Worm (Caenorhabditis elegans): ENCODE results near the gene cor-1.

cor-1 gene

ce11 chrIII:10284214-10284613 lies 35.3 kb downstream of the cor-1 start (continued):
- TF ChIP-seq hlh-11 (tag; optimal IDR thresholded peaks at IDR 0.05), result peak; percentile 42
- TF ChIP-seq rbr-2 (tag; optimal IDR thresholded peaks at IDR 0.05), result peak; percentile 85
- no peak for TF ChIP-seq cey-2 (tag; optimal IDR thresholded peaks at IDR 0.05; ENCODE audit: borderline replicate concordance, insufficient read depth)
- TF ChIP-seq lin-29 (GFP tag; IDR thresholded peaks at IDR 0.05), result no peak
- TF ChIP-seq fos-1 (tag; optimal IDR thresholded peaks at IDR 0.05), result no peak
- TF ChIP-seq daf-12 (tag; optimal IDR thresholded peaks at IDR 0.05), result no peak
- peak; percentile 13 for TF ChIP-seq nhr-11 (tag; optimal IDR thresholded peaks at IDR 0.05)
- TF ChIP-seq hif-1 (tag; optimal IDR thresholded peaks at IDR 0.05), result peak in 1 of 2 experiments; percentile 55
- no peak for TF ChIP-seq arid-1 (GFP tag; conservative IDR thresholded peaks at IDR 0.05)
- no peak for TF ChIP-seq zip-11 (GFP tag; IDR thresholded peaks at IDR 0.05)
- TF ChIP-seq lsy-2 (tag; optimal IDR thresholded peaks at IDR 0.05), result peak; percentile 46 to 58
- no peak for TF ChIP-seq pha-4 (GFP tag; IDR thresholded peaks at IDR 0.05)
- TF ChIP-seq pha-4 (tag; optimal IDR thresholded peaks at IDR 0.05), result no peak
- TF ChIP-seq Y5F2A.4 (GFP tag; optimal IDR thresholded peaks at IDR 0.05), result no peak
- no peak for TF ChIP-seq ceh-62 (tag; optimal IDR thresholded peaks at IDR 0.05)
- no peak for TF ChIP-seq F44E2.7 (GFP tag; IDR thresholded peaks at IDR 0.05)
- TF ChIP-seq T26A8.4 (GFP tag; IDR thresholded peaks at IDR 0.05), result no peak
- no peak for TF ChIP-seq nhr-41 (GFP tag; IDR thresholded peaks at IDR 0.05)
- no peak for TF ChIP-seq nhr-10 (tag; optimal IDR thresholded peaks at IDR 0.05)
- TF ChIP-seq ces-1 (GFP tag; optimal IDR thresholded peaks at IDR 0.05), result peak; percentile 84
- TF ChIP-seq tag-97 (GFP tag; IDR thresholded peaks at IDR 0.05), result no peak
- no peak for TF ChIP-seq madf-5 (GFP tag; IDR thresholded peaks at IDR 0.05)
- no peak for TF ChIP-seq dmd-9 (GFP tag; IDR thresholded peaks at IDR 0.05)
- no peak for TF ChIP-seq Y105C5A.15 (GFP tag; IDR thresholded peaks at IDR 0.05)
- no peak for TF ChIP-seq pqm-1 (tag; optimal IDR thresholded peaks at IDR 0.05)
- no peak for TF ChIP-seq zfp-2 (tag; optimal IDR thresholded peaks at IDR 0.05)
- TF ChIP-seq ztf-7 (tag; optimal IDR thresholded peaks at IDR 0.05), result no peak
- TF ChIP-seq unc-39 (tag; optimal IDR thresholded peaks at IDR 0.05), result no peak
- no peak for TF ChIP-seq R02D3.7 (tag; optimal IDR thresholded peaks at IDR 0.05)
- TF ChIP-seq spr-1 (tag; optimal IDR thresholded peaks at IDR 0.05), result no peak
- TF ChIP-seq hlh-30 (tag; optimal IDR thresholded peaks at IDR 0.05; ENCODE audit: insufficient read depth), result peak; percentile 65
- peak; percentile 28 for TF ChIP-seq mxl-3 (GFP tag; optimal IDR thresholded peaks at IDR 0.05)
- TF ChIP-seq vab-7 (GFP tag; IDR thresholded peaks at IDR 0.05), result peak; percentile 59
- no peak for TF ChIP-seq nhr-28 (tag; optimal IDR thresholded peaks at IDR 0.05)
- TF ChIP-seq aly-2 (tag; optimal IDR thresholded peaks at IDR 0.05), result no peak
- no peak for TF ChIP-seq mxl-2 (GFP tag; conservative IDR thresholded peaks at IDR 0.05)
- no peak for TF ChIP-seq daf-8 (GFP tag; IDR thresholded peaks at IDR 0.05)
- no peak for TF ChIP-seq nhr-42 (GFP tag; IDR thresholded peaks at IDR 0.05)
- peak; percentile 61 for TF ChIP-seq mep-1 (tag; optimal IDR thresholded peaks at IDR 0.05)
- TF ChIP-seq ZK337.2 (GFP tag; IDR thresholded peaks at IDR 0.05), result no peak
- no peak for TF ChIP-seq lin-39 (tag; optimal IDR thresholded peaks at IDR 0.05)
- peak; percentile 55 for TF ChIP-seq dmd-6 (GFP tag; IDR thresholded peaks at IDR 0.05)
- no peak for TF ChIP-seq snpc-1.2 (GFP tag; IDR thresholded peaks at IDR 0.05)
- TF ChIP-seq F10B5.3 (tag; optimal IDR thresholded peaks at IDR 0.05), result no peak
- TF ChIP-seq D1046.2 (GFP tag; IDR thresholded peaks at IDR 0.05), result 0 out of 2 replicates have a peak, but pooled peaks have one; percentile 72
- no peak for TF ChIP-seq snpc-4 (tag; optimal IDR thresholded peaks at IDR 0.05)
- no peak for TF ChIP-seq lin-15B (tag; optimal IDR thresholded peaks at IDR 0.05)
- peak; percentile 33 for TF ChIP-seq zag-1 (tag; optimal IDR thresholded peaks at IDR 0.05)
- TF ChIP-seq ama-1 (optimal IDR thresholded peaks at IDR 0.05), result no peak
- no peak for TF ChIP-seq dve-1 (tag; optimal IDR thresholded peaks at IDR 0.05; ENCODE audit: insufficient read depth)
- TF ChIP-seq lir-3 (tag; optimal IDR thresholded peaks at IDR 0.05), result no peak
- TF ChIP-seq nhr-102 (tag; optimal IDR thresholded peaks at IDR 0.05), result no peak
- TF ChIP-seq ceh-82 (tag; optimal IDR thresholded peaks at IDR 0.05), result no peak
